Fruit fly (Drosophila melanogaster): ENCODE data around the gene Prat2.

The Prat2 gene

dm6 chr3L:6914776-6915175 is at the start of gene Prat2:
Gene Prat2 (minus strand): TSS chr3L:6914876.
- TF ChIP-seq CG8478 (optimal IDR thresholded peaks at IDR 0.05), result no peak
- TF ChIP-seq CTCF (optimal IDR thresholded peaks at IDR 0.05), result no peak

- TF ChIP-seq CTCF (optimal IDR thresholded peaks at IDR 0.05) (no peak), CG8478 (optimal IDR thresholded peaks at IDR 0.05) (no peak)
These were observed 49.3 kb upstream of the Prat2 start for dm6 chr3L:6963792-6964487.

dm6 chr3L:6963175-6963574 is 48.5 kb upstream of the Prat2 start:
- TF ChIP-seq CG8478 (optimal IDR thresholded peaks at IDR 0.05), result no peak
- TF ChIP-seq CTCF (optimal IDR thresholded peaks at IDR 0.05), result no peak

dm6 chr3L:6961992-6962570 is 47.4 kb upstream of the Prat2 start:
- no peak for TF ChIP-seq CG8478 (optimal IDR thresholded peaks at IDR 0.05)
- TF ChIP-seq CTCF (optimal IDR thresholded peaks at IDR 0.05), result no peak

- TF ChIP-seq CTCF (optimal IDR thresholded peaks at IDR 0.05) (no peak), CG8478 (optimal IDR thresholded peaks at IDR 0.05) (no peak)
These were observed 43.2 kb upstream of the Prat2 start, which contains the start of the genes Uqcc1 and Surf1 for dm6 chr3L:6957753-6958420. Gene Uqcc1 (minus strand): TSS chr3L:6958108. Gene Surf1 (plus strand): TSS chr3L:6958346.

dm6 chr3L:6955254-6956229 is 40.9 kb upstream of the Prat2 start, which contains the start of the genes CG10077 and CG9948:
Gene CG10077 (minus strand): TSS chr3L:6955904.
Gene CG9948 (plus strand): TSS chr3L:6955991.
- TF ChIP-seq CTCF (optimal IDR thresholded peaks at IDR 0.05), result no peak
- TF ChIP-seq CG8478 (optimal IDR thresholded peaks at IDR 0.05), result no peak

dm6 chr3L:6947188-6947971 is 32.7 kb upstream of the Prat2 start:
- no peak for TF ChIP-seq CTCF (optimal IDR thresholded peaks at IDR 0.05)
- no peak for TF ChIP-seq CG8478 (optimal IDR thresholded peaks at IDR 0.05)

- no peak for TF ChIP-seq CTCF (optimal IDR thresholded peaks at IDR 0.05)
- no peak for TF ChIP-seq CG8478 (optimal IDR thresholded peaks at IDR 0.05)
These were observed 30.7 kb upstream of the Prat2 start for dm6 chr3L:6945357-6945756.

dm6 chr3L:6943948-6944319 is 29.3 kb upstream of the Prat2 start:
- no peak for TF ChIP-seq CG8478 (optimal IDR thresholded peaks at IDR 0.05)
- no peak for TF ChIP-seq CTCF (optimal IDR thresholded peaks at IDR 0.05)

- TF ChIP-seq CG8478 (optimal IDR thresholded peaks at IDR 0.05) (no peak), CTCF (optimal IDR thresholded peaks at IDR 0.05) (no peak)
These were observed 28.7 kb upstream of the Prat2 start for dm6 chr3L:6943204-6943947.

dm6 chr3L:6942831-6943114 is 28.1 kb upstream of the Prat2 start, which contains the start of gene tow:
Gene tow (plus strand): TSS chr3L:6942856.
- no peak for TF ChIP-seq CG8478 (optimal IDR thresholded peaks at IDR 0.05)
- TF ChIP-seq CTCF (optimal IDR thresholded peaks at IDR 0.05), result no peak

- TF ChIP-seq CG8478 (optimal IDR thresholded peaks at IDR 0.05) (no peak), CTCF (optimal IDR thresholded peaks at IDR 0.05) (peak in 1 of 2 experiments; percentile 31)
These were observed 27.6 kb upstream of the Prat2 start for dm6 chr3L:6942103-6942830.

dm6 chr3L:6934799-6935318 is 20.2 kb upstream of the Prat2 start:
- TF ChIP-seq CTCF (optimal IDR thresholded peaks at IDR 0.05) (no peak), CG8478 (optimal IDR thresholded peaks at IDR 0.05) (no peak)

Measured in S2 (cell line).